Worm (Caenorhabditis elegans): ENCODE results near the gene prde-1.

DNA sequence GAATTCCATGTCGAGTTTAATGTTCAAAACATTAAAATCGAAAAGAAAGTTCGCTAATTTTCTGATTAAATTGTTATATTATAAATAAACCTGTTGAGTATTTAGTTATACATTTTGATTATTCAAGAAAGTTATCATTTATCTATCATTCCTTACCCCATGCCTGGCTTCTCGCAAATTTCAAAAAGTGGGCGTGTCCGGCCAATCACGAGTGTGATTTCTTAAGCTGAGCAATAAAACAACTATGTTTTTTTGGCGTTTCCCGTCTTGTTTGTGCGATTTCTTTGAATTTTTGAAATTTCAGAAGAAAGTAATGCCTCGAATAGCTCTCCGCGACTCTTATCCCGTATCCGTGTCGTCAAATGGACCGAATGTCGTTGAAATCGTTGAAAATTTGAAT lies 34.6 kb downstream of the prde-1 start, which contains the start of gene fbxa-94:
- TF ChIP-seq nhr-77 (tag; optimal IDR thresholded peaks at IDR 0.05) (no peak), mdl-1 (tag; optimal IDR thresholded peaks at IDR 0.05) (no peak), nhr-237 (tag; optimal IDR thresholded peaks at IDR 0.05) (no peak), fkh-10 (GFP tag; optimal IDR thresholded peaks at IDR 0.05) (no peak), nhr-76 (tag; optimal IDR thresholded peaks at IDR 0.05) (no peak), lin-15B (tag; optimal IDR thresholded peaks at IDR 0.05) (no peak), unc-130 (GFP tag; optimal IDR thresholded peaks at IDR 0.05) (no peak)
